Worm (Caenorhabditis elegans) whole organism, L4 larva: Measurements from ENCODE around the gene rmd-1.

Experiments used
- ZK546.5 ChIP-seq, 2 experiments: sonication (generic microtip); optimal IDR thresholded peaks; 2 replicates each; lab custom pipeline; 2017; ENCODE audit warnings: missing biosample characterization in 2 of 2, missing genetic modification characterization in 2 of 2
- aly-2 ChIP-seq: sonication (generic microtip); optimal IDR thresholded peaks from 2 replicates; lab custom pipeline; 2018; ENCODE audit warnings: missing biosample characterization, missing genetic modification characterization
- daf-19 ChIP-seq: fragments of 200-800 bp; sonication (Bioruptor generic); conservative IDR thresholded peaks from 2 replicates; pipeline ENCODE4 v1.3.6; 2022; ENCODE audit warnings: missing genetic modification characterization, missing compliant biosample characterization
- duxl-1 ChIP-seq: sonication (generic microtip); optimal IDR thresholded peaks from 2 replicates; lab custom pipeline; 2016; ENCODE audit warnings: mild to moderate bottlenecking, missing genetic modification characterization, moderate library complexity, missing compliant biosample characterization; ENCODE audit not compliant: poor library complexity
- gei-8 ChIP-seq: fragments of 200-800 bp; sonication (Bioruptor generic); optimal IDR thresholded peaks from 2 replicates; lab custom pipeline; 2018; ENCODE audit warnings: mild to moderate bottlenecking, missing genetic modification characterization, missing compliant biosample characterization
- nhr-11 ChIP-seq: fragments of 150-350 bp; optimal IDR thresholded peaks from 2 replicates; lab custom pipeline; 2014; ENCODE audit warnings: missing biosample characterization, missing genetic modification characterization

DNA sequence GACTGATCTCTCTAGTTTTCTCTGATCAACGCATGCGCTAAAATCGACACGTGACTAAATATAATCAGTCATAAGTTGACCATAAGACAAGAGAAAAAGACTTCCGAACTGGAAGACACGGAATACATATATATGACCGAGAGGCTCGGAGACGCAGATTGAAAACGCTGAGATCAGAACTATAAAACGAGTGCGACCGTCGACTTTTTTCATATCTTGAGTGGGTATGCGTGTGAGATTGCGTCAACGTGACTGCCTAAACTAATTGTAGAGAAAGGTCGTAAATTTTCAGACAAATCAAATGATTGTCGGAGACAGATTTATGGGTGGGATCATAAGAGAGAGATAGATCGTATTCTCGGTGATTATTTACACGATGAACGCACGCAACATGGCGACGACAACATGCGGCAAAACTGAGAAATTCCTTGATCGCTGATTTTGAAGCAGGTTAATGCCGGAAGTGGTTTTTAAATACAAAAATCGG lies 48.7 kb downstream of the rmd-1 start:
- TF ChIP-seq gei-8 (no peak), daf-19 (no peak), nhr-11 (tag; lab: Kevin White, UChicago) (no peak), aly-2 (no peak), duxl-1 (tag; lab: Kevin White, UChicago) (no peak), ZK546.5 (tag; optimal IDR thresholded peaks at IDR 0.05; lab: Kevin White, UChicago) (no peak)
